Worm (Caenorhabditis elegans): Measurements from ENCODE around the gene tag-131.

Gene tag-131

ce11 chrIII:4343070-4343469 lies 25.6 kb downstream of the tag-131 start, which contains the start of the genes B0285.3 and lcmt-1 (continued):
- TF ChIP-seq tlp-1 (tag; optimal IDR thresholded peaks at IDR 0.05) (no peak), efl-1 (optimal IDR thresholded peaks at IDR 0.05) (peak; percentile 37 to 63), efl-1 (GFP tag; optimal IDR thresholded peaks at IDR 0.05 in 1 of 2) (peak; percentile 63 to 95), fkh-4 (tag; optimal IDR thresholded peaks at IDR 0.05; ENCODE audit: borderline replicate concordance) (peak; percentile 75), elt-3 (tag; optimal IDR thresholded peaks at IDR 0.05) (no peak), nhr-19 (GFP tag; conservative IDR thresholded peaks at IDR 0.05) (peak; percentile 49), aly-2 (tag; optimal IDR thresholded peaks at IDR 0.05) (no peak), dpl-1 (GFP tag; optimal IDR thresholded peaks at IDR 0.05) (peak; percentile 24 to 60 (median 50)), C16A3.4 (tag; optimal IDR thresholded peaks at IDR 0.05) (no peak), mep-1 (tag; optimal IDR thresholded peaks at IDR 0.05) (peak; percentile 70), nhr-28 (tag; optimal IDR thresholded peaks at IDR 0.05) (no peak), sptf-1 (tag; optimal IDR thresholded peaks at IDR 0.05) (no peak), unc-86 (tag; optimal IDR thresholded peaks at IDR 0.05) (peak; percentile 31), egl-27 (tag; optimal IDR thresholded peaks at IDR 0.05) (no peak), mdl-1 (tag; optimal IDR thresholded peaks at IDR 0.05) (no peak), hpl-2 (GFP tag; optimal IDR thresholded peaks at IDR 0.05) (no peak), unc-98 (GFP tag; IDR thresholded peaks at IDR 0.05) (no peak), lin-35 (GFP tag; optimal IDR thresholded peaks at IDR 0.05) (peak; percentile 31 to 50), lsy-2 (tag; optimal IDR thresholded peaks at IDR 0.05) (peak; percentile 51 to 59), sup-37 (GFP tag; optimal IDR thresholded peaks at IDR 0.05) (no peak), nhr-47 (tag; optimal IDR thresholded peaks at IDR 0.05) (peak; percentile 75), grh-1 (GFP tag; IDR thresholded peaks at IDR 0.05) (no peak), ceh-88 (GFP tag; IDR thresholded peaks at IDR 0.05) (no peak), aha-1 (tag; optimal IDR thresholded peaks at IDR 0.05) (no peak), snpc-4 (tag; optimal IDR thresholded peaks at IDR 0.05) (peak; percentile 23), ces-1 (GFP tag; optimal IDR thresholded peaks at IDR 0.05) (no peak), snu-23 (GFP tag; optimal IDR thresholded peaks at IDR 0.05) (peak; percentile 68), nhr-84 (tag; optimal IDR thresholded peaks at IDR 0.05) (no peak), lin-14 (GFP tag; optimal IDR thresholded peaks at IDR 0.05) (peak; percentile 87), nhr-76 (tag; optimal IDR thresholded peaks at IDR 0.05) (no peak), lin-39 (tag; optimal IDR thresholded peaks at IDR 0.05) (no peak), mab-9 (GFP tag; IDR thresholded peaks at IDR 0.05) (peak; percentile 33; the same call in 1 of the 2 replicates), unc-130 (tag; optimal IDR thresholded peaks at IDR 0.05) (no peak), dsc-1 (tag; optimal IDR thresholded peaks at IDR 0.05) (peak; percentile 75), xbp-1 (tag; optimal IDR thresholded peaks at IDR 0.05) (peak; percentile 67)

ce11 chrIII:4345034-4345433 lies 27.5 kb downstream of the tag-131 start, which contains the start of gene hse-5:
hse-5 (plus strand) TSS chrIII:4345334.
- no peak for TF ChIP-seq pax-3 (tag; optimal IDR thresholded peaks at IDR 0.05)
- no peak for TF ChIP-seq nhr-47 (tag; optimal IDR thresholded peaks at IDR 0.05)
- no peak for TF ChIP-seq ama-1 (optimal IDR thresholded peaks at IDR 0.05)
- TF ChIP-seq zip-4 (GFP tag; optimal IDR thresholded peaks at IDR 0.05): no peak
- no peak for TF ChIP-seq ces-1 (GFP tag; optimal IDR thresholded peaks at IDR 0.05)
- no peak for TF ChIP-seq C34B4.2 (tag; optimal IDR thresholded peaks at IDR 0.05)
- no peak for TF ChIP-seq snpc-4 (tag; optimal IDR thresholded peaks at IDR 0.05)
- TF ChIP-seq vab-15 (tag; optimal IDR thresholded peaks at IDR 0.05): no peak
- TF ChIP-seq fkh-10 (GFP tag; optimal IDR thresholded peaks at IDR 0.05): no peak
- TF ChIP-seq egl-27 (tag; optimal IDR thresholded peaks at IDR 0.05): no peak
- TF ChIP-seq fkh-8 (tag; optimal IDR thresholded peaks at IDR 0.05): no peak
- no peak for TF ChIP-seq efl-3 (GFP tag; optimal IDR thresholded peaks at IDR 0.05)
- TF ChIP-seq snu-23 (GFP tag; optimal IDR thresholded peaks at IDR 0.05): no peak
